Fruit fly (Drosophila melanogaster): ENCODE measurements around the gene crn.

- TF ChIP-seq CG7045 (GFP tag; optimal IDR thresholded peaks at IDR 0.05) (no peak), Crg-1 (GFP tag; optimal IDR thresholded peaks at IDR 0.05) (no peak), kay (GFP tag; ENCODE audit: borderline replicate concordance) (no peak), CG7101 (tag; optimal IDR thresholded peaks at IDR 0.05) (no peak), Mnt (GFP tag; optimal IDR thresholded peaks at IDR 0.05) (peak; percentile 79), CG12768 (GFP tag; optimal IDR thresholded peaks at IDR 0.05) (no peak), cnc (optimal IDR thresholded peaks at IDR 0.05) (no peak), CG5204 (GFP tag; optimal IDR thresholded peaks at IDR 0.05) (no peak)
Observed at dm6 chrX:2286255-2286654, 36.5 kb upstream of the crn start.

Data from whole organism, adult.